Worm (Caenorhabditis elegans): ENCODE measurements around the gene maph-1.3.
"Not testable (repeated sequence)": the region's sequence is repeated elsewhere in the genome, so short reads cannot be mapped to it uniquely, and the experiment has no call there.

- TF ChIP-seq him-1, W03F9.2, dao-5 (tag; optimal IDR thresholded peaks at IDR 0.05): not testable (repeated sequence)
Measured at ce11 chrIII:3844746-3845145, at the start of gene maph-1.3.
